Worm (Caenorhabditis elegans) whole organism, L4 larva: ENCODE results near the gene zfp-2.

Experiments used
- F10B5.3 ChIP-seq: sonication (generic microtip); optimal IDR thresholded peaks from 2 replicates; lab custom pipeline; 2016; ENCODE audit warnings: mild to moderate bottlenecking, missing genetic modification characterization, missing compliant biosample characterization
- F44E2.7 ChIP-seq: fragments of 200-800 bp; sonication (Bioruptor generic); IDR thresholded peaks from 2 replicates; pipeline ENCODE4 v2.1.2; 2022; ENCODE audit warnings: missing genetic modification characterization, missing compliant biosample characterization
- R02D3.7 ChIP-seq: fragments of 150-350 bp; sonication (generic microtip); optimal IDR thresholded peaks from 3 replicates; lab custom pipeline; 2014; ENCODE audit warnings: missing biosample characterization, missing genetic modification characterization
- T20F7.1 ChIP-seq: fragments of 200-800 bp; sonication (Bioruptor generic); optimal IDR thresholded peaks from 2 replicates; lab custom pipeline; 2018; ENCODE audit warnings: mild to moderate bottlenecking, missing genetic modification characterization, missing compliant biosample characterization
- T26A8.4 ChIP-seq: fragments of 200-800 bp; sonication (Bioruptor generic); IDR thresholded peaks from 2 replicates; pipeline ENCODE4 v1.3.6; 2022; ENCODE audit warnings: missing genetic modification characterization, missing compliant biosample characterization
- Y48G9A.11 ChIP-seq: fragments of 200-800 bp; sonication (Bioruptor generic); IDR thresholded peaks from 2 replicates; pipeline ENCODE4 v1.3.6; 2022; ENCODE audit warnings: missing genetic modification reagents, missing genetic modification characterization, missing compliant biosample characterization
- ZK546.5 ChIP-seq, 2 experiments: sonication (generic microtip); optimal IDR thresholded peaks; 2 replicates each; lab custom pipeline; 2017; ENCODE audit warnings: missing biosample characterization in 2 of 2, missing genetic modification characterization in 2 of 2
- aha-1 ChIP-seq: fragments of 150-350 bp; peaks from one replicate; lab custom pipeline; 2014; ENCODE audit warnings: missing biosample characterization, missing genetic modification characterization
- ceh-32 ChIP-seq: sonication (generic microtip); optimal IDR thresholded peaks from 2 replicates; lab custom pipeline; 2016; ENCODE audit warnings: mild to moderate bottlenecking, missing genetic modification characterization, missing compliant biosample characterization; ENCODE audit not compliant: poor library complexity
- ceh-62 ChIP-seq: sonication (generic microtip); optimal IDR thresholded peaks from 2 replicates; lab custom pipeline; 2017; ENCODE audit warnings: missing biosample characterization, missing genetic modification characterization
- ceh-82 ChIP-seq: sonication (generic microtip); optimal IDR thresholded peaks from 2 replicates; lab custom pipeline; 2017; ENCODE audit warnings: missing biosample characterization, missing genetic modification characterization
- ces-1 ChIP-seq: fragments of 150-350 bp; sonication (generic microtip); optimal IDR thresholded peaks from 4 replicates; lab custom pipeline; 2014; ENCODE audit warnings: missing biosample characterization, missing genetic modification reagents, missing genetic modification characterization
- dpl-1 ChIP-seq: fragments of 150-350 bp; optimal IDR thresholded peaks from 2 replicates; lab custom pipeline; 2014; ENCODE audit warnings: missing biosample characterization, missing genetic modification reagents, missing genetic modification characterization
- egl-27 ChIP-seq: sonication (generic microtip); optimal IDR thresholded peaks from 3 replicates; lab custom pipeline; 2017; ENCODE audit warnings: missing biosample characterization, missing genetic modification reagents, missing genetic modification characterization
- fos-1 ChIP-seq: fragments of 150-350 bp; optimal IDR thresholded peaks from 2 replicates; lab custom pipeline; 2014; ENCODE audit warnings: missing biosample characterization, missing genetic modification characterization
- gei-8 ChIP-seq: fragments of 200-800 bp; sonication (Bioruptor generic); optimal IDR thresholded peaks from 2 replicates; lab custom pipeline; 2018; ENCODE audit warnings: mild to moderate bottlenecking, missing genetic modification characterization, missing compliant biosample characterization
- hlh-30 ChIP-seq: sonication (generic microtip); optimal IDR thresholded peaks from 2 replicates; lab custom pipeline; 2017; ENCODE audit warnings: antibody characterized with exemption, mild to moderate bottlenecking, missing genetic modification characterization, missing compliant biosample characterization; ENCODE audit not compliant: insufficient read depth
- lin-15B ChIP-seq: fragments of 150-350 bp; sonication (generic microtip); optimal IDR thresholded peaks from 3 replicates; lab custom pipeline; 2014; ENCODE audit warnings: missing biosample characterization, missing genetic modification characterization
- lin-29 ChIP-seq: fragments of 200-800 bp; sonication (Bioruptor generic); IDR thresholded peaks from 2 replicates; pipeline ENCODE4 v1.3.6; 2022; ENCODE audit warnings: missing genetic modification reagents, missing genetic modification characterization, missing compliant biosample characterization
- lin-39 ChIP-seq: fragments of 150-350 bp; optimal IDR thresholded peaks from 2 replicates; lab custom pipeline; 2014; ENCODE audit warnings: missing biosample characterization, missing genetic modification reagents, missing genetic modification characterization
- mes-2 ChIP-seq: sonication (generic microtip); optimal IDR thresholded peaks from 2 replicates; lab custom pipeline; 2016; ENCODE audit warnings: missing genotype, mild to moderate bottlenecking, missing genetic modification characterization, missing compliant biosample characterization; ENCODE audit not compliant: poor library complexity, severe bottlenecking
- nhr-10 ChIP-seq: fragments of 150-350 bp; optimal IDR thresholded peaks from 2 replicates; lab custom pipeline; 2014; ENCODE audit warnings: missing biosample characterization, missing genetic modification characterization
- nhr-11 ChIP-seq: fragments of 150-350 bp; optimal IDR thresholded peaks from 2 replicates; lab custom pipeline; 2014; ENCODE audit warnings: missing biosample characterization, missing genetic modification characterization
- nhr-237 ChIP-seq: sonication (generic microtip); optimal IDR thresholded peaks from 2 replicates; lab custom pipeline; 2017; ENCODE audit warnings: missing biosample characterization, missing genetic modification characterization
- nhr-25 ChIP-seq: sonication (generic microtip); optimal IDR thresholded peaks from 2 replicates; lab custom pipeline; 2017; ENCODE audit warnings: missing genetic modification characterization, mild to moderate bottlenecking, missing compliant biosample characterization, antibody characterized with exemption, moderate library complexity, borderline replicate concordance; ENCODE audit not compliant: insufficient read depth
- nhr-28 ChIP-seq: fragments of 150-350 bp; optimal IDR thresholded peaks from 2 replicates; lab custom pipeline; 2014; ENCODE audit warnings: missing biosample characterization, missing genetic modification characterization
- nhr-76 ChIP-seq: fragments of 150-350 bp; optimal IDR thresholded peaks from 2 replicates; lab custom pipeline; 2014; ENCODE audit warnings: missing biosample characterization, missing genetic modification characterization
- php-3 ChIP-seq: fragments of 200-800 bp; sonication (Bioruptor generic); IDR thresholded peaks from 2 replicates; pipeline ENCODE4 v1.3.6; 2022; ENCODE audit warnings: missing genetic modification reagents, missing genetic modification characterization, missing compliant biosample characterization
- rbr-2 ChIP-seq: sonication (generic microtip); optimal IDR thresholded peaks from 2 replicates; lab custom pipeline; 2016; ENCODE audit warnings: missing genotype, missing genetic modification characterization, missing compliant biosample characterization
- saeg-2 ChIP-seq: fragments of 200-800 bp; sonication (Bioruptor generic); IDR thresholded peaks from 2 replicates; pipeline ENCODE4 v1.3.6; 2022; ENCODE audit warnings: missing genetic modification reagents, missing genetic modification characterization, missing compliant biosample characterization
- snpc-4 ChIP-seq: fragments of 150-350 bp; optimal IDR thresholded peaks from 2 replicates; lab custom pipeline; 2014; ENCODE audit warnings: missing biosample characterization, missing genetic modification characterization
- spr-3 ChIP-seq: fragments of 200-800 bp; sonication (Bioruptor generic); optimal IDR thresholded peaks from 2 replicates; lab custom pipeline; 2018; ENCODE audit warnings: mild to moderate bottlenecking, missing genetic modification characterization, missing compliant biosample characterization
- tra-1 ChIP-seq: fragments of 200-800 bp; sonication (Bioruptor generic); IDR thresholded peaks from 2 replicates; pipeline ENCODE4 v1.3.6; 2022; ENCODE audit warnings: missing genetic modification reagents, missing genetic modification characterization, missing compliant biosample characterization
- unc-62 ChIP-seq, 3 experiments: fragments of 150-350 bp in 1 of 3; sonication (generic microtip); optimal IDR thresholded peaks in 2 of 3; peaks in 1 of 3; 1 replicate in 1 of 3; 2 replicates in 2 of 3; lab custom pipeline; 2014 to 2017; ENCODE audit warnings: missing biosample characterization in 3 of 3, missing genetic modification characterization in 3 of 3, missing genetic modification reagents in 3 of 3, missing genotype in 1 of 3
- zip-2 ChIP-seq: fragments of 150-350 bp; optimal IDR thresholded peaks from 2 replicates; lab custom pipeline; 2014; ENCODE audit warnings: missing biosample characterization, missing genetic modification characterization

The zfp-2 gene

ce11 chrII:9557437-9558150 is at the start of gene zfp-2:
TSS of gene zfp-2 (plus strand) at chrII:9557650.
- TF ChIP-seq ces-1 (GFP tag; lab: Kevin White, UChicago): no peak
- no peak for TF ChIP-seq nhr-25
- TF ChIP-seq nhr-10: no peak
- peak; percentile 86 for TF ChIP-seq Y48G9A.11 (GFP tag; lab: Robert Waterston, UW)
- TF ChIP-seq tra-1 (GFP tag; lab: Robert Waterston, UW): no peak
- peak; percentile 2 for TF ChIP-seq dpl-1 (GFP tag; lab: Kevin White, UChicago)
- no peak for TF ChIP-seq zip-2 (tag; lab: Kevin White, UChicago)
- peak; percentile 62 for TF ChIP-seq R02D3.7 (tag; lab: Kevin White, UChicago)
- peak in 1 of 2 experiments; percentile 65 for TF ChIP-seq unc-62 (GFP tag; optimal IDR thresholded peaks at IDR 0.05 in 1 of 2; lab: Kevin White, UChicago)
- no peak for TF ChIP-seq unc-62 (tag; optimal IDR thresholded peaks at IDR 0.05; lab: Kevin White, UChicago)
- TF ChIP-seq mes-2 (tag; lab: Kevin White, UChicago): no peak
- peak; percentile 92 for TF ChIP-seq T20F7.1 (GFP tag; lab: Kevin White, UChicago)
- peak; percentile 52 for TF ChIP-seq aha-1
- TF ChIP-seq nhr-76 (tag; lab: Kevin White, UChicago): no peak
- no peak for TF ChIP-seq snpc-4
- TF ChIP-seq lin-29 (GFP tag; lab: Robert Waterston, UW): no peak
- TF ChIP-seq hlh-30 (tag; lab: Kevin White, UChicago): peak; percentile 66

ce11 chrII:9516836-9517235 is 40.6 kb upstream of the zfp-2 start, which contains the start of gene gcy-1:
TSS of gene gcy-1 (minus strand) at chrII:9516936.
- TF ChIP-seq spr-3 (GFP tag; lab: Kevin White, UChicago): no peak
- no peak for TF ChIP-seq fos-1 (tag; lab: Kevin White, UChicago)
- TF ChIP-seq nhr-28 (tag; lab: Kevin White, UChicago): no peak
- TF ChIP-seq nhr-237 (tag; lab: Kevin White, UChicago): no peak
- TF ChIP-seq rbr-2 (tag; lab: Kevin White, UChicago): no peak
- no peak for TF ChIP-seq ceh-82
- no peak for TF ChIP-seq gei-8 (GFP tag; lab: Kevin White, UChicago)
- TF ChIP-seq aha-1: no peak
- TF ChIP-seq egl-27 (tag; lab: Kevin White, UChicago): no peak
- TF ChIP-seq php-3 (GFP tag; lab: Robert Waterston, UW): no peak
- TF ChIP-seq lin-15B: no peak
- no peak for TF ChIP-seq T26A8.4 (GFP tag; lab: Robert Waterston, UW)
- TF ChIP-seq lin-39 (tag; lab: Kevin White, UChicago): no peak
- no peak for TF ChIP-seq ZK546.5 (tag; optimal IDR thresholded peaks at IDR 0.05; lab: Kevin White, UChicago)
- TF ChIP-seq ceh-32 (tag; lab: Kevin White, UChicago): no peak
- TF ChIP-seq, all 104 proteins: peak for 0

- no peak for TF ChIP-seq nhr-237 (tag; lab: Kevin White, UChicago)
- no peak for TF ChIP-seq saeg-2 (GFP tag; lab: Robert Waterston, UW)
- TF ChIP-seq aha-1: no peak
- TF ChIP-seq F10B5.3: no peak
- no peak for TF ChIP-seq ceh-62 (tag; lab: Kevin White, UChicago)
Measured at ce11 chrII:9518781-9519180, 38.7 kb upstream of the zfp-2 start, which contains the start of the genes sfxn-1.1 and AH6.3. TSS of gene sfxn-1.1 (minus strand) at chrII:9518881. TSS of gene AH6.3 (plus strand) at chrII:9519055.

- TF ChIP-seq ceh-32 (tag; lab: Kevin White, UChicago): no peak
- no peak for TF ChIP-seq Y48G9A.11 (GFP tag; lab: Robert Waterston, UW)
- TF ChIP-seq F44E2.7: no peak
- no peak for TF ChIP-seq nhr-10
- TF ChIP-seq nhr-11 (tag; lab: Kevin White, UChicago): no peak
- no peak for TF ChIP-seq fos-1 (tag; lab: Kevin White, UChicago)
Measured at ce11 chrII:9521570-9521969, 35.9 kb upstream of the zfp-2 start, which contains the start of gene sra-1. TSS of gene sra-1 (minus strand) at chrII:9521670.
